Fruit fly (Drosophila melanogaster): Measurements from ENCODE around the gene CG3226.

Gene CG3226

DNA sequence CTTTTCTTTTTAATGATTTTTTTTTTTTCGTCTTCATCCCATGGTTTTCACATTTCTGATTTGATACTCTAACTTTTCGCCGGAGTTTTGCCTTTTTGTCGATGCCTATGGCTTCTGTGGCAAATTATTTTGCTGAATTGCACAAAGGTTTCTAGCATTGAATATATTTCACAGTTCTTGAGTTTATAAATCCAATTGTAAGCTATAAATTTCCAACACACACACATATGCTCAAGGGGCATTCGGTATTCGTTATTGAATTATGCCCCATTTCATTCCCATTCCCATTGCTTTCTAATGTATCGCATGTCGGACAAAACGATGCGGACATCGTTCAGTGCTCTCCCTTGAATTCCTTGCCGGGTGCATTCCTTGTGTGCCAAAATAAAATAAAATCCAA is 38.6 kb downstream of the CG3226 start (continued):
- peak; percentile 3 for TF ChIP-seq CG15269 (tag; optimal IDR thresholded peaks at IDR 0.05)
- no peak for TF ChIP-seq CG1832 (GFP tag; optimal IDR thresholded peaks at IDR 0.05)
- peak; percentile 60 for TF ChIP-seq tap (tag; optimal IDR thresholded peaks at IDR 0.05)
- no peak for TF ChIP-seq ato (GFP tag; IDR thresholded peaks at IDR 0.05; ENCODE audit: partially characterized antibody)
- TF ChIP-seq Dek (tag; optimal IDR thresholded peaks at IDR 0.05), result no peak
- TF ChIP-seq tll (GFP tag; optimal IDR thresholded peaks at IDR 0.05), result no peak
- TF ChIP-seq NfI (GFP tag; optimal IDR thresholded peaks at IDR 0.05), result no peak
- no peak for TF ChIP-seq CG4328 (GFP tag; optimal IDR thresholded peaks at IDR 0.05)
- no peak for TF ChIP-seq CG12299 (tag; optimal IDR thresholded peaks at IDR 0.05)
- TF ChIP-seq CG16779 (GFP tag; IDR thresholded peaks at IDR 0.05), result no peak
- no peak for TF ChIP-seq CG10321 (GFP tag; IDR thresholded peaks at IDR 0.05)
- TF ChIP-seq CG7271 (tag; optimal IDR thresholded peaks at IDR 0.05), result no peak
- peak; percentile 38 for TF ChIP-seq CG4707 (GFP tag; optimal IDR thresholded peaks at IDR 0.05)
- peak; percentile 22 for TF ChIP-seq Mes4 (GFP tag; optimal IDR thresholded peaks at IDR 0.05)
- peak in 1 of 2 experiments; percentile 74 for TF ChIP-seq eve (GFP tag; optimal IDR thresholded peaks at IDR 0.05)
- peak; percentile 47; the same call in 1 of the 2 replicates for TF ChIP-seq Rx (GFP tag; IDR thresholded peaks at IDR 0.05)
- TF ChIP-seq vnd (GFP tag; IDR thresholded peaks at IDR 0.05; ENCODE audit: partially characterized antibody), result no peak
- peak; percentile 71 for TF ChIP-seq pum (GFP tag; optimal IDR thresholded peaks at IDR 0.05)
- TF ChIP-seq btn (GFP tag; optimal IDR thresholded peaks at IDR 0.05), result no peak
- no peak for TF ChIP-seq Hmx (GFP tag; optimal IDR thresholded peaks at IDR 0.05)
- TF ChIP-seq CG13624 (GFP tag; optimal IDR thresholded peaks at IDR 0.05), result no peak
- TF ChIP-seq Adf1 (GFP tag; IDR thresholded peaks at IDR 0.05), result no peak
- no peak for TF ChIP-seq CG30431 (GFP tag; optimal IDR thresholded peaks at IDR 0.05)
- TF ChIP-seq tio (GFP tag; optimal IDR thresholded peaks at IDR 0.05), result no peak
- peak; percentile 12 for TF ChIP-seq CG8290 (GFP tag; optimal IDR thresholded peaks at IDR 0.05)
- no peak for TF ChIP-seq CG8290 (tag; optimal IDR thresholded peaks at IDR 0.05)
- TF ChIP-seq ems (GFP tag; optimal IDR thresholded peaks at IDR 0.05), result no peak
- no peak for TF ChIP-seq rib (GFP tag; IDR thresholded peaks at IDR 0.05)
- no peak for TF ChIP-seq Max (GFP tag; optimal IDR thresholded peaks at IDR 0.05)
- TF ChIP-seq Lim3 (GFP tag; IDR thresholded peaks at IDR 0.05), result no peak
- no peak for TF ChIP-seq corto (GFP tag; optimal IDR thresholded peaks at IDR 0.05)
- no peak for TF ChIP-seq CG10147 (GFP tag; optimal IDR thresholded peaks at IDR 0.05)
- peak; percentile 41 for TF ChIP-seq Hr3 (GFP tag; optimal IDR thresholded peaks at IDR 0.05)
- TF ChIP-seq CG11723 (GFP tag; optimal IDR thresholded peaks at IDR 0.05), result no peak
- TF ChIP-seq CG4730 (GFP tag; IDR thresholded peaks at IDR 0.05), result peak; percentile 66
- TF ChIP-seq Atf6 (GFP tag; IDR thresholded peaks at IDR 0.05), result peak; percentile 10; the same call in 1 of the 2 replicates
- TF ChIP-seq CG9215 (GFP tag; IDR thresholded peaks at IDR 0.05), result peak; percentile 22; the same call in 1 of the 2 replicates
- TF ChIP-seq insv (GFP tag; optimal IDR thresholded peaks at IDR 0.05), result no peak
- TF ChIP-seq Chrac-16 (GFP tag; optimal IDR thresholded peaks at IDR 0.05), result peak; percentile 24
- TF ChIP-seq CG14710 (tag; optimal IDR thresholded peaks at IDR 0.05), result peak; percentile 49
- no peak for TF ChIP-seq Dip2 (GFP tag; IDR thresholded peaks at IDR 0.05)
- TF ChIP-seq org-1 (GFP tag; optimal IDR thresholded peaks at IDR 0.05), result no peak
- no peak for TF ChIP-seq CG12942 (GFP tag; optimal IDR thresholded peaks at IDR 0.05)
- no peak for TF ChIP-seq hb (GFP tag; IDR thresholded peaks at IDR 0.05; ENCODE audit: partially characterized antibody)
- no peak for TF ChIP-seq Opbp (GFP tag; IDR thresholded peaks at IDR 0.05; ENCODE audit: partially characterized antibody)
- TF ChIP-seq BEAF-32 (GFP tag; optimal IDR thresholded peaks at IDR 0.05), result no peak
- peak; percentile 21 for TF ChIP-seq oc (tag; optimal IDR thresholded peaks at IDR 0.05)
- peak; percentile 22 for TF ChIP-seq CG10654 (GFP tag; optimal IDR thresholded peaks at IDR 0.05)
- TF ChIP-seq CG2202 (tag; optimal IDR thresholded peaks at IDR 0.05), result no peak
- peak; percentile 18 for TF ChIP-seq Sox100B (GFP tag; optimal IDR thresholded peaks at IDR 0.05)
- peak; percentile 95 for TF ChIP-seq sens (GFP tag)
- peak; percentile 43; the same call in 1 of the 2 replicates for TF ChIP-seq CG1024 (GFP tag; IDR thresholded peaks at IDR 0.05)

Measured in whole organism, embryonic.